Fruit fly (Drosophila melanogaster): Measurements from ENCODE around the gene PolD3.

dm6 chr2L:15243413-15243812 lies 12.7 kb downstream of the PolD3 start:
- TF ChIP-seq CG5204 (GFP tag; optimal IDR thresholded peaks at IDR 0.05) = no peak
- TF ChIP-seq pad (GFP tag; optimal IDR thresholded peaks at IDR 0.05) = no peak
- TF ChIP-seq Clk (GFP tag; optimal IDR thresholded peaks at IDR 0.05) = no peak
- TF ChIP-seq CG7045 (GFP tag; optimal IDR thresholded peaks at IDR 0.05) = no peak
- TF ChIP-seq CG7101 (tag; optimal IDR thresholded peaks at IDR 0.05) = no peak
- no peak for TF ChIP-seq cic (GFP tag; optimal IDR thresholded peaks at IDR 0.05)
- TF ChIP-seq Crg-1 (GFP tag; optimal IDR thresholded peaks at IDR 0.05) = no peak
- TF ChIP-seq kay (GFP tag; ENCODE audit: borderline replicate concordance) = no peak
- TF ChIP-seq CG14711 (tag; optimal IDR thresholded peaks at IDR 0.05) = no peak
- no peak for TF ChIP-seq CG12768 (GFP tag; optimal IDR thresholded peaks at IDR 0.05)
- no peak for TF ChIP-seq toe (GFP tag; optimal IDR thresholded peaks at IDR 0.05)
- no peak for TF ChIP-seq CG33017 (tag; optimal IDR thresholded peaks at IDR 0.05)
- TF ChIP-seq CG11617 (GFP tag; optimal IDR thresholded peaks at IDR 0.05) = no peak
